Fruit fly (Drosophila melanogaster): ENCODE data around the gene gnu.
A peak's percentile ranks its signal among the peaks of the same experiment; 100 is the strongest.

Gene gnu

DNA sequence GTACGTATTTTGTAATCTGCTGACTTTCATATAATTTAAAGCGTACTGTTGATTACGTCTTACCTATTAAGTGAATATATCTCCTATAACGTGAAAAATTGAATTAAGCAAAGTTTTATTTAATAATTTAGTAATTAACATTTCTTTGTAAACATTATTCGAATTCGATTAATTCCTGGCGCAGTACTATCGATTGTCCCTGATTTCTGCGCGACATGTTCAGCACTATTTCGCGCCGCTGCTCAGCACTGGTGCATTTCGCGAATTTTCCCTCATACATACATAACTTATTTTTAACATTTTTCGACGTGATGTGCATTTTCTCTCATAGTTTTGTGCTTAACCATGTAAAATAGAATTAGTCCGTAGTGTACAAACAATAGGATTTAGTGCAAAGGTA lies 13.5 kb downstream of the gnu start, which contains the start of gene Helz (continued):
- TF ChIP-seq Hmr (GFP tag; optimal IDR thresholded peaks at IDR 0.05), result no peak
- TF ChIP-seq chif (GFP tag; optimal IDR thresholded peaks at IDR 0.05), result peak in 1 of 2 experiments; percentile 19
- TF ChIP-seq psq (GFP tag; optimal IDR thresholded peaks at IDR 0.05), result no peak
- TF ChIP-seq CG2712 (tag; optimal IDR thresholded peaks at IDR 0.05), result no peak
- no peak for TF ChIP-seq CG6175 (GFP tag; IDR thresholded peaks at IDR 0.05)
- no peak for TF ChIP-seq CG6654 (GFP tag; optimal IDR thresholded peaks at IDR 0.05)
- no peak for TF ChIP-seq CG30403 (GFP tag; optimal IDR thresholded peaks at IDR 0.05)
- no peak for TF ChIP-seq sug (tag; optimal IDR thresholded peaks at IDR 0.05)
- no peak for TF ChIP-seq D19B (GFP tag; optimal IDR thresholded peaks at IDR 0.05)
- TF ChIP-seq NfI (GFP tag; optimal IDR thresholded peaks at IDR 0.05), result peak; percentile 41
- no peak for TF ChIP-seq ro (GFP tag; IDR thresholded peaks at IDR 0.05)
- TF ChIP-seq bsh (GFP tag; optimal IDR thresholded peaks at IDR 0.05), result no peak
- TF ChIP-seq CG16863 (GFP tag; optimal IDR thresholded peaks at IDR 0.05), result no peak
- peak; percentile 8 for TF ChIP-seq CG33213 (GFP tag; optimal IDR thresholded peaks at IDR 0.05)
- TF ChIP-seq Dp (GFP tag; optimal IDR thresholded peaks at IDR 0.05), result peak; percentile 96
- TF ChIP-seq CG34224 (GFP tag; IDR thresholded peaks at IDR 0.05; ENCODE audit: partially characterized antibody), result no peak
- no peak for TF ChIP-seq ato (GFP tag; IDR thresholded peaks at IDR 0.05; ENCODE audit: partially characterized antibody)
- no peak for TF ChIP-seq oc (tag; optimal IDR thresholded peaks at IDR 0.05)
- no peak for TF ChIP-seq Jarid2 (GFP tag; optimal IDR thresholded peaks at IDR 0.05)
- no peak for TF ChIP-seq fu2 (GFP tag; optimal IDR thresholded peaks at IDR 0.05)
- TF ChIP-seq gfzf (GFP tag; optimal IDR thresholded peaks at IDR 0.05), result no peak
- TF ChIP-seq grn (GFP tag; optimal IDR thresholded peaks at IDR 0.05), result no peak
- no peak for TF ChIP-seq pnt (GFP tag; optimal IDR thresholded peaks at IDR 0.05)
- TF ChIP-seq pita (GFP tag; optimal IDR thresholded peaks at IDR 0.05), result no peak
- no peak for TF ChIP-seq CG12071 (GFP tag; optimal IDR thresholded peaks at IDR 0.05)
- TF ChIP-seq pfk (GFP tag; optimal IDR thresholded peaks at IDR 0.05), result no peak
- no peak for TF ChIP-seq croc (GFP tag; conservative IDR thresholded peaks at IDR 0.05)
- TF ChIP-seq H2.0 (GFP tag; IDR thresholded peaks at IDR 0.05), result 0 out of 2 replicates have a peak, but pooled peaks have one; percentile 12
- TF ChIP-seq CG10209 (GFP tag; optimal IDR thresholded peaks at IDR 0.05), result no peak
- TF ChIP-seq CG5953 (GFP tag; IDR thresholded peaks at IDR 0.05), result no peak
- TF ChIP-seq CG31388 (GFP tag; optimal IDR thresholded peaks at IDR 0.05), result no peak
- no peak for TF ChIP-seq CG13296 (GFP tag; optimal IDR thresholded peaks at IDR 0.05)
- no peak for TF ChIP-seq CG12155 (GFP tag; optimal IDR thresholded peaks at IDR 0.05)
- TF ChIP-seq CG7556 (GFP tag; optimal IDR thresholded peaks at IDR 0.05), result no peak
- no peak for TF ChIP-seq Meics (GFP tag; optimal IDR thresholded peaks at IDR 0.05)
- TF ChIP-seq her (GFP tag; optimal IDR thresholded peaks at IDR 0.05), result no peak
- no peak for TF ChIP-seq sima (GFP tag; optimal IDR thresholded peaks at IDR 0.05)
- no peak for TF ChIP-seq CG12391 (tag; optimal IDR thresholded peaks at IDR 0.05)
- no peak for TF ChIP-seq CG12299 (tag; optimal IDR thresholded peaks at IDR 0.05)
- no peak for TF ChIP-seq Mes4 (GFP tag; optimal IDR thresholded peaks at IDR 0.05)
- TF ChIP-seq Mrtf (GFP tag; IDR thresholded peaks at IDR 0.05), result no peak
- no peak for TF ChIP-seq Hmx (GFP tag; optimal IDR thresholded peaks at IDR 0.05)
- TF ChIP-seq phol (tag; optimal IDR thresholded peaks at IDR 0.05), result no peak
- peak; percentile 58; the same call in 2 of the 3 replicates for TF ChIP-seq Opbp (GFP tag; IDR thresholded peaks at IDR 0.05; ENCODE audit: partially characterized antibody)
- TF ChIP-seq CG6813 (GFP tag; optimal IDR thresholded peaks at IDR 0.05), result no peak
- TF ChIP-seq CG9817 (tag; optimal IDR thresholded peaks at IDR 0.05), result peak; percentile 20
- TF ChIP-seq CG17359 (tag; optimal IDR thresholded peaks at IDR 0.05), result no peak
- no peak for TF ChIP-seq CG14965 (GFP tag; optimal IDR thresholded peaks at IDR 0.05; ENCODE audit: borderline replicate concordance)
- no peak for TF ChIP-seq kah (GFP tag; optimal IDR thresholded peaks at IDR 0.05)
- TF ChIP-seq zen (tag; optimal IDR thresholded peaks at IDR 0.05), result no peak
- no peak for TF ChIP-seq slp2 (GFP tag; optimal IDR thresholded peaks at IDR 0.05)

Data from whole organism, embryonic.